Worm (Caenorhabditis elegans): ENCODE measurements around the gene fbxa-194.

- no peak for TF ChIP-seq tab-1 (GFP tag; IDR thresholded peaks at IDR 0.05)
- no peak for TF ChIP-seq flt-1 (GFP tag; IDR thresholded peaks at IDR 0.05)
- no peak for TF ChIP-seq ref-1 (GFP tag; conservative IDR thresholded peaks at IDR 0.05)
- no peak for TF ChIP-seq ztf-23 (GFP tag; IDR thresholded peaks at IDR 0.05)
- no peak for TF ChIP-seq med-1 (GFP tag; optimal IDR thresholded peaks at IDR 0.05; ENCODE audit: insufficient read depth)
- no peak for TF ChIP-seq ztf-29 (GFP tag; IDR thresholded peaks at IDR 0.05)
Observed at ce11 chrV:19741651-19742050, 36.9 kb downstream of the fbxa-194 start, which contains the start of gene W04E12.3.

Data from whole organism, midembryonic.